Worm (Caenorhabditis elegans) whole organism, L2 larva: ENCODE measurements around the gene T02E9.5.

Experiments
- C34F6.9 ChIP-seq: fragments of 150-350 bp; optimal IDR thresholded peaks from 2 replicates; lab custom pipeline; 2014; ENCODE audit warnings: missing biosample characterization, missing genetic modification characterization
- Y55F3AM.14 ChIP-seq: fragments of 200-800 bp; sonication (Bioruptor generic); optimal IDR thresholded peaks from 2 replicates; lab custom pipeline; 2018; ENCODE audit warnings: mild to moderate bottlenecking, missing genetic modification characterization, missing compliant biosample characterization
- ZK546.5 ChIP-seq: sonication (generic microtip); optimal IDR thresholded peaks from 2 replicates; lab custom pipeline; 2017; ENCODE audit warnings: missing biosample characterization, missing genetic modification characterization
- alr-1 ChIP-seq: fragments of 150-350 bp; optimal IDR thresholded peaks from 2 replicates; lab custom pipeline; 2014; ENCODE audit warnings: missing biosample characterization, missing genetic modification characterization
- ama-1 ChIP-seq: fragments of 150-350 bp; optimal IDR thresholded peaks from 2 replicates; lab custom pipeline; 2018; ENCODE audit warnings: inconsistent platforms
- crh-2 ChIP-seq: sonication (generic microtip); optimal IDR thresholded peaks from 2 replicates; lab custom pipeline; 2017; ENCODE audit warnings: missing biosample characterization, missing genetic modification characterization
- dmd-4 ChIP-seq: sonication (generic microtip); optimal IDR thresholded peaks from 2 replicates; lab custom pipeline; 2017; ENCODE audit warnings: missing biosample characterization, missing genetic modification characterization
- elt-1 ChIP-seq: fragments of 150-350 bp; optimal IDR thresholded peaks from 2 replicates; lab custom pipeline; 2014; ENCODE audit warnings: missing biosample characterization, missing genetic modification characterization
- gmeb-1 ChIP-seq: fragments of 150-350 bp; optimal IDR thresholded peaks from 2 replicates; lab custom pipeline; 2014; ENCODE audit warnings: missing biosample characterization, missing genetic modification characterization
- lin-13 ChIP-seq: fragments of 150-350 bp; optimal IDR thresholded peaks from 2 replicates; lab custom pipeline; 2014; ENCODE audit warnings: missing biosample characterization, missing genetic modification reagents, missing genetic modification characterization
- lin-39 ChIP-seq: fragments of 150-350 bp; optimal IDR thresholded peaks from 2 replicates; lab custom pipeline; 2014; ENCODE audit warnings: missing biosample characterization, missing genetic modification reagents, missing genetic modification characterization
- mbf-1 ChIP-seq: sonication (generic microtip); optimal IDR thresholded peaks from 2 replicates; lab custom pipeline; 2017; ENCODE audit warnings: missing biosample characterization, missing genetic modification characterization
- nhr-10 ChIP-seq: sonication (generic microtip); optimal IDR thresholded peaks from 2 replicates; lab custom pipeline; 2017; ENCODE audit warnings: missing biosample characterization, missing genetic modification characterization
- nhr-11 ChIP-seq: fragments of 150-350 bp; optimal IDR thresholded peaks from 2 replicates; lab custom pipeline; 2014; ENCODE audit warnings: missing biosample characterization, missing genetic modification characterization
- nhr-12 ChIP-seq: fragments of 150-350 bp; optimal IDR thresholded peaks from 2 replicates; lab custom pipeline; 2014; ENCODE audit warnings: missing biosample characterization, missing genetic modification characterization
- nhr-129 ChIP-seq: fragments of 150-350 bp; optimal IDR thresholded peaks from 2 replicates; lab custom pipeline; 2014; ENCODE audit warnings: missing biosample characterization, missing genetic modification characterization
- nhr-21 ChIP-seq: fragments of 150-350 bp; optimal IDR thresholded peaks from 2 replicates; lab custom pipeline; 2014; ENCODE audit warnings: missing biosample characterization, missing genetic modification characterization
- nhr-237 ChIP-seq: fragments of 150-350 bp; optimal IDR thresholded peaks from 2 replicates; lab custom pipeline; 2014; ENCODE audit warnings: missing biosample characterization, missing genetic modification characterization
- nhr-25 ChIP-seq: fragments of 150-350 bp; sonication (generic microtip); optimal IDR thresholded peaks from 3 replicates; lab custom pipeline; 2014; ENCODE audit warnings: missing biosample characterization, missing genetic modification characterization
- nhr-6 ChIP-seq: fragments of 150-350 bp; optimal IDR thresholded peaks from 2 replicates; lab custom pipeline; 2014; ENCODE audit warnings: missing biosample characterization, missing genetic modification characterization
- nhr-77 ChIP-seq: fragments of 150-350 bp; optimal IDR thresholded peaks from 2 replicates; lab custom pipeline; 2014; ENCODE audit warnings: missing biosample characterization, missing genetic modification characterization
- peb-1 ChIP-seq: fragments of 150-350 bp; optimal IDR thresholded peaks from 2 replicates; lab custom pipeline; 2014; ENCODE audit warnings: missing biosample characterization, missing genetic modification characterization
- sem-4 ChIP-seq: fragments of 150-350 bp; optimal IDR thresholded peaks from 2 replicates; lab custom pipeline; 2014; ENCODE audit warnings: missing biosample characterization, missing genetic modification reagents, missing genetic modification characterization
- skn-1 ChIP-seq: sonication (generic microtip); optimal IDR thresholded peaks from 2 replicates; lab custom pipeline; 2017; ENCODE audit warnings: missing biosample characterization, missing genetic modification characterization
- snpc-4 ChIP-seq: fragments of 150-350 bp; optimal IDR thresholded peaks from 2 replicates; lab custom pipeline; 2014; ENCODE audit warnings: missing biosample characterization, missing genetic modification characterization
- ztf-1 ChIP-seq: fragments of 200-800 bp; sonication (Bioruptor generic); conservative IDR thresholded peaks from 2 replicates; pipeline ENCODE4 v1.3.6; 2022; ENCODE audit warnings: missing genetic modification characterization, missing compliant biosample characterization
- ztf-11 ChIP-seq: sonication (generic microtip); optimal IDR thresholded peaks from 2 replicates; lab custom pipeline; 2017; ENCODE audit warnings: missing biosample characterization, missing genetic modification characterization

Gene T02E9.5

ce11 chrV:11389776-11390175, 47.7 kb downstream of the T02E9.5 start, which contains the start of gene col-155:
TSS of gene col-155 (minus strand) at chrV:11389876.
- TF ChIP-seq nhr-25 (tag; lab: Kevin White, UChicago) = no peak
- no peak for TF ChIP-seq ztf-1 (GFP tag; lab: Robert Waterston, UW)
- TF ChIP-seq gmeb-1 = no peak
- no peak for TF ChIP-seq mbf-1 (tag; lab: Kevin White, UChicago)
- no peak for TF ChIP-seq peb-1 (tag; lab: Kevin White, UChicago)
- no peak for TF ChIP-seq nhr-129 (tag; lab: Kevin White, UChicago)
- TF ChIP-seq nhr-10 (tag; lab: Kevin White, UChicago) = no peak
- TF ChIP-seq alr-1 (tag; lab: Kevin White, UChicago) = no peak
- no peak for TF ChIP-seq lin-13 (GFP tag; lab: Kevin White, UChicago)
- TF ChIP-seq dmd-4 = no peak
- TF ChIP-seq nhr-11 (tag; lab: Kevin White, UChicago) = no peak
- no peak for TF ChIP-seq ztf-11
- TF ChIP-seq elt-1 (tag; lab: Kevin White, UChicago) = no peak
- TF ChIP-seq nhr-77 (tag; lab: Kevin White, UChicago) = no peak

ce11 chrV:11390394-11390793, 48.4 kb downstream of the T02E9.5 start, which contains the start of the genes K03B8.11 and K03B8.14:
TSS of gene K03B8.11 (minus strand) at chrV:11390494.
TSS of gene K03B8.14 (plus strand) at chrV:11390503.
- no peak for TF ChIP-seq lin-39 (tag; lab: Kevin White, UChicago)
- no peak for TF ChIP-seq elt-1 (tag; lab: Kevin White, UChicago)
- TF ChIP-seq ztf-11 = no peak
- TF ChIP-seq nhr-11 (tag; lab: Kevin White, UChicago) = no peak
- TF ChIP-seq nhr-21 (tag; lab: Kevin White, UChicago) = no peak
- no peak for TF ChIP-seq C34F6.9 (tag; lab: Kevin White, UChicago)
- TF ChIP-seq ama-1 (lab: Kevin White, UChicago) = no peak
- no peak for TF ChIP-seq ztf-1 (GFP tag; lab: Robert Waterston, UW)
- no peak for TF ChIP-seq ZK546.5
- no peak for TF ChIP-seq nhr-6 (tag; lab: Kevin White, UChicago)
- no peak for TF ChIP-seq gmeb-1
- TF ChIP-seq Y55F3AM.14 (GFP tag; lab: Kevin White, UChicago) = no peak
- no peak for TF ChIP-seq alr-1 (tag; lab: Kevin White, UChicago)
- TF ChIP-seq skn-1 (tag; lab: Kevin White, UChicago) = no peak
- no peak for TF ChIP-seq crh-2 (tag; lab: Kevin White, UChicago)
- no peak for TF ChIP-seq nhr-12 (tag; lab: Kevin White, UChicago)
- no peak for TF ChIP-seq snpc-4 (tag; lab: Kevin White, UChicago)

ce11 chrV:11392020-11392419, 50.0 kb downstream of the T02E9.5 start, which contains the start of gene nas-16:
TSS of gene nas-16 (plus strand) at chrV:11392320.
- TF ChIP-seq nhr-237 (tag; lab: Kevin White, UChicago) = no peak
- no peak for TF ChIP-seq dmd-4
- no peak for TF ChIP-seq nhr-21 (tag; lab: Kevin White, UChicago)
- no peak for TF ChIP-seq nhr-11 (tag; lab: Kevin White, UChicago)
- no peak for TF ChIP-seq ama-1 (lab: Kevin White, UChicago)
- no peak for TF ChIP-seq sem-4 (tag; lab: Kevin White, UChicago)
